Worm (Caenorhabditis elegans) whole organism, mixed stage, embryonic: ENCODE measurements around the gene Y39A1A.27.

Experiments
- M03D4.4 ChIP-seq: sonication (generic microtip); optimal IDR thresholded peaks from 2 replicates; lab custom pipeline; 2017; ENCODE audit warnings: mild to moderate bottlenecking, missing genetic modification characterization, missing compliant biosample characterization
- bed-3 ChIP-seq: fragments of 200-800 bp; sonication (Bioruptor generic); optimal IDR thresholded peaks from 3 replicates; lab custom pipeline; 2018; ENCODE audit warnings: mild to moderate bottlenecking, missing genetic modification characterization, moderate library complexity, missing compliant biosample characterization
- blmp-1 ChIP-seq: fragments of 150-350 bp; optimal IDR thresholded peaks from 2 replicates; lab custom pipeline; 2014; ENCODE audit warnings: missing biosample characterization, missing genetic modification characterization
- ceh-39 ChIP-seq: fragments of 150-350 bp; optimal IDR thresholded peaks from 2 replicates; lab custom pipeline; 2014; ENCODE audit warnings: missing biosample characterization, missing genetic modification characterization
- ceh-43 ChIP-seq: fragments of 200-800 bp; sonication (Bioruptor generic); optimal IDR thresholded peaks from 2 replicates; lab custom pipeline; 2018; ENCODE audit warnings: mild to moderate bottlenecking, missing genetic modification characterization, moderate library complexity, missing compliant biosample characterization
- ceh-83 ChIP-seq: fragments of 200-800 bp; sonication (Bioruptor generic); optimal IDR thresholded peaks from 2 replicates; lab custom pipeline; 2018; ENCODE audit warnings: mild to moderate bottlenecking, missing genetic modification characterization, missing compliant biosample characterization
- ces-1 ChIP-seq: fragments of 150-350 bp; optimal IDR thresholded peaks from 2 replicates; lab custom pipeline; 2014; ENCODE audit warnings: missing biosample characterization, missing genetic modification reagents, missing genetic modification characterization
- cnd-1 ChIP-seq: fragments of 200-800 bp; sonication (Bioruptor generic); optimal IDR thresholded peaks from 2 replicates; lab custom pipeline; 2018; ENCODE audit warnings: mild to moderate bottlenecking, missing genetic modification characterization, missing compliant biosample characterization
- drap-1 ChIP-seq: fragments of 200-800 bp; sonication (Bioruptor generic); optimal IDR thresholded peaks from 3 replicates; lab custom pipeline; 2018; ENCODE audit warnings: mild to moderate bottlenecking, missing genetic modification characterization, missing compliant biosample characterization
- elt-3 ChIP-seq: fragments of 150-350 bp; optimal IDR thresholded peaks from 2 replicates; lab custom pipeline; 2014; ENCODE audit warnings: missing biosample characterization, missing genetic modification characterization
- flh-1 ChIP-seq: fragments of 200-800 bp; sonication (Bioruptor generic); optimal IDR thresholded peaks from 2 replicates; lab custom pipeline; 2018; ENCODE audit warnings: mild to moderate bottlenecking, missing genetic modification characterization, moderate library complexity, missing compliant biosample characterization
- ham-2 ChIP-seq: fragments of 200-800 bp; sonication (Bioruptor generic); optimal IDR thresholded peaks from 2 replicates; lab custom pipeline; 2018; ENCODE audit warnings: mild to moderate bottlenecking, missing genetic modification characterization, missing compliant biosample characterization
- hlh-1 ChIP-seq: fragments of 150-350 bp; optimal IDR thresholded peaks from 2 replicates; lab custom pipeline; 2014; ENCODE audit warnings: missing biosample characterization, missing genetic modification reagents, missing genetic modification characterization
- lin-13 ChIP-seq: fragments of 150-350 bp; optimal IDR thresholded peaks from 2 replicates; lab custom pipeline; 2014; ENCODE audit warnings: missing biosample characterization, missing genetic modification characterization
- lin-32 ChIP-seq: fragments of 200-800 bp; sonication (Bioruptor generic); optimal IDR thresholded peaks from 2 replicates; lab custom pipeline; 2018; ENCODE audit warnings: mild to moderate bottlenecking, missing genetic modification characterization, missing compliant biosample characterization
- lsy-2 ChIP-seq: fragments of 150-350 bp; optimal IDR thresholded peaks from 2 replicates; lab custom pipeline; 2014; ENCODE audit warnings: missing biosample characterization, missing genetic modification characterization
- mab-5 ChIP-seq: fragments of 150-350 bp; optimal IDR thresholded peaks from 2 replicates; lab custom pipeline; 2014; ENCODE audit warnings: missing biosample characterization, missing genetic modification characterization
- mls-2 ChIP-seq: sonication (generic microtip); optimal IDR thresholded peaks from 2 replicates; lab custom pipeline; 2016; ENCODE audit warnings: mild to moderate bottlenecking, missing genetic modification characterization, moderate library complexity, missing compliant biosample characterization
- nhr-12 ChIP-seq: fragments of 150-350 bp; optimal IDR thresholded peaks from 2 replicates; lab custom pipeline; 2014; ENCODE audit warnings: missing biosample characterization, missing genetic modification characterization
- nhr-2 ChIP-seq: fragments of 150-350 bp; optimal IDR thresholded peaks from 2 replicates; lab custom pipeline; 2014; ENCODE audit warnings: missing biosample characterization, missing genetic modification characterization
- nhr-237 ChIP-seq: fragments of 150-350 bp; optimal IDR thresholded peaks from 2 replicates; lab custom pipeline; 2014; ENCODE audit warnings: missing biosample characterization, missing genetic modification characterization
- nhr-28 ChIP-seq: fragments of 150-350 bp; optimal IDR thresholded peaks from 2 replicates; lab custom pipeline; 2014; ENCODE audit warnings: missing biosample characterization, missing genetic modification characterization
- pha-4 ChIP-seq: fragments of 150-350 bp; optimal IDR thresholded peaks from 2 replicates; lab custom pipeline; 2018; ENCODE audit warnings: missing biosample characterization, missing genetic modification reagents, missing genetic modification characterization
- sem-2 ChIP-seq: fragments of 200-800 bp; sonication (Bioruptor generic); optimal IDR thresholded peaks from 2 replicates; lab custom pipeline; 2018; ENCODE audit warnings: mild to moderate bottlenecking, missing genetic modification characterization, missing compliant biosample characterization
- snpc-4 ChIP-seq: fragments of 150-350 bp; optimal IDR thresholded peaks from 2 replicates; lab custom pipeline; 2014; ENCODE audit warnings: missing biosample characterization, missing genetic modification characterization
- tbx-8 ChIP-seq: fragments of 200-800 bp; sonication (Bioruptor generic); optimal IDR thresholded peaks from 2 replicates; lab custom pipeline; 2018; ENCODE audit warnings: mild to moderate bottlenecking, missing genetic modification characterization, moderate library complexity, missing compliant biosample characterization
- unc-39 ChIP-seq: fragments of 150-350 bp; optimal IDR thresholded peaks from 2 replicates; lab custom pipeline; 2014; ENCODE audit warnings: missing biosample characterization, missing genetic modification characterization
- unc-62 ChIP-seq: fragments of 150-350 bp; optimal IDR thresholded peaks from 2 replicates; lab custom pipeline; 2014; ENCODE audit warnings: missing biosample characterization, missing genetic modification reagents, missing genetic modification characterization
- zip-8 ChIP-seq: fragments of 150-350 bp; optimal IDR thresholded peaks from 2 replicates; lab custom pipeline; 2014; ENCODE audit warnings: missing biosample characterization, missing genetic modification characterization

Gene Y39A1A.27

ce11 chrIII:10656069-10656468 is 17.3 kb downstream of the Y39A1A.27 start:
- TF ChIP-seq M03D4.4 (tag; lab: Kevin White, UChicago) = no peak
- no peak for TF ChIP-seq ceh-43
- no peak for TF ChIP-seq unc-62 (GFP tag; lab: Kevin White, UChicago)
- no peak for TF ChIP-seq cnd-1
- no peak for TF ChIP-seq ces-1
- TF ChIP-seq ceh-39 = no peak

- TF ChIP-seq ces-1 = peak; percentile 68
- no peak for TF ChIP-seq unc-39
Measured at ce11 chrIII:10657661-10658060, 18.9 kb downstream of the Y39A1A.27 start.

ce11 chrIII:10658394-10658793 is 19.6 kb downstream of the Y39A1A.27 start:
- no peak for TF ChIP-seq elt-3 (tag; lab: Kevin White, UChicago)
- TF ChIP-seq flh-1 (GFP tag; lab: Kevin White, UChicago) = no peak
- TF ChIP-seq lin-32 = no peak
- TF ChIP-seq M03D4.4 (tag; lab: Kevin White, UChicago) = peak; percentile 1

- no peak for TF ChIP-seq blmp-1 (tag; lab: Kevin White, UChicago)
- peak; percentile 50 for TF ChIP-seq ham-2 (GFP tag; lab: Kevin White, UChicago)
Measured at ce11 chrIII:10661292-10661691, 22.5 kb downstream of the Y39A1A.27 start.

- no peak for TF ChIP-seq lin-13 (tag; lab: Kevin White, UChicago)
- no peak for TF ChIP-seq ceh-39
- TF ChIP-seq mls-2 (tag; lab: Kevin White, UChicago) = no peak
- no peak for TF ChIP-seq nhr-2 (tag; lab: Kevin White, UChicago)
- TF ChIP-seq hlh-1 = peak; percentile 96
Measured at ce11 chrIII:10666640-10667039, 27.9 kb downstream of the Y39A1A.27 start.

ce11 chrIII:10671894-10672293 is 33.1 kb downstream of the Y39A1A.27 start:
- TF ChIP-seq snpc-4 (tag; lab: Kevin White, UChicago) (no peak), ham-2 (GFP tag; lab: Kevin White, UChicago) (peak; percentile 10), ceh-39 (no peak), drap-1 (GFP tag; lab: Kevin White, UChicago) (no peak), zip-8 (no peak), lsy-2 (tag; lab: Kevin White, UChicago) (no peak), flh-1 (GFP tag; lab: Kevin White, UChicago) (no peak), blmp-1 (tag; lab: Kevin White, UChicago) (peak; percentile 70), M03D4.4 (tag; lab: Kevin White, UChicago) (no peak), unc-39 (no peak), nhr-28 (no peak), tbx-8 (GFP tag; lab: Kevin White, UChicago) (no peak), lin-13 (tag; lab: Kevin White, UChicago) (no peak), hlh-1 (no peak), ceh-83 (GFP tag; lab: Kevin White, UChicago) (peak; percentile 42)

- TF ChIP-seq ceh-39 (no peak), nhr-2 (tag; lab: Kevin White, UChicago) (no peak), bed-3 (GFP tag; lab: Kevin White, UChicago) (no peak), mab-5 (tag; lab: Kevin White, UChicago) (no peak), nhr-28 (no peak)
Measured at ce11 chrIII:10678971-10679370, 40.2 kb downstream of the Y39A1A.27 start, which contains the start of gene Y39A1A.16. Y39A1A.16 (plus strand) TSS chrIII:10679271.

- no peak for TF ChIP-seq unc-62 (GFP tag; lab: Kevin White, UChicago)
- no peak for TF ChIP-seq sem-2 (GFP tag; lab: Kevin White, UChicago)
- no peak for TF ChIP-seq nhr-237 (tag; lab: Kevin White, UChicago)
- no peak for TF ChIP-seq pha-4
- no peak for TF ChIP-seq drap-1 (GFP tag; lab: Kevin White, UChicago)
- no peak for TF ChIP-seq lin-32
- TF ChIP-seq nhr-12 = no peak
Measured at ce11 chrIII:10689057-10689456, 50.3 kb downstream of the Y39A1A.27 start, which contains the start of gene Y39A1A.31. Y39A1A.31 (minus strand) TSS chrIII:10689157.
